Fruit fly (Drosophila melanogaster): ENCODE measurements around the gene Grl36b.

dm6 chr2L:18137591-18138247 lies 12.2 kb upstream of the Grl36b start, which contains the start of gene kel:
- TF ChIP-seq psq (optimal IDR thresholded peaks at IDR 0.05) (no peak), EcR (GFP tag; optimal IDR thresholded peaks at IDR 0.05) (no peak), Dll (optimal IDR thresholded peaks at IDR 0.05) (no peak), pan (optimal IDR thresholded peaks at IDR 0.05) (no peak), usp (GFP tag; optimal IDR thresholded peaks at IDR 0.05) (no peak), CG8478 (optimal IDR thresholded peaks at IDR 0.05) (no peak)
